Worm (Caenorhabditis elegans): Measurements from ENCODE around the gene acly-1.

ce11 chrX:1476005-1476404 lies 3.3 kb upstream of the acly-1 start:
- TF ChIP-seq ref-1 (GFP tag; conservative IDR thresholded peaks at IDR 0.05) (no peak), klf-2 (GFP tag; conservative IDR thresholded peaks at IDR 0.05) (no peak), T22C8.4 (GFP tag; IDR thresholded peaks at IDR 0.05) (no peak), ztf-29 (GFP tag; IDR thresholded peaks at IDR 0.05) (no peak), med-1 (GFP tag; optimal IDR thresholded peaks at IDR 0.05; ENCODE audit: insufficient read depth) (no peak)
